Worm (Caenorhabditis elegans): Measurements from ENCODE around the gene nspe-7.

The nspe-7 gene

DNA sequence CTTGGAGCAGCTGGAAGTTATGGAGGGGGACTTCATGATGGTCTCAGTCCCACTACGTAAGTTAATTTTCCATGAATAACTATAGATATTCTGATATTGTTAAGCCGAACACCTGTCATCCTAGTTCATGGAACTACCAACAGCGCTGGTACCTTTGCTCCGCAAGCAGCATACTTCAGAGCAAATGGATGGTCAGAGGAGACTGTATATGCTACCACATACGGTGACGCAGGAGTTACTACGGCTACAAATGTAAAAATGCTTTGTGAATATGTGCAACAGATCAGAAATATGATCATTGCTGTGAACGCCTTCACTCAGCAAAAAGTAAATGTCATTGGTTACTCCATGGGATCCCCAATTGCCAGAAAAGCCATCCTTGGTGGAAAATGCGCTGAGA is 20.9 kb upstream of the nspe-7 start:
- TF ChIP-seq elt-1 (tag; optimal IDR thresholded peaks at IDR 0.05; ENCODE audit: borderline replicate concordance, insufficient read depth) = no peak
- no peak for TF ChIP-seq pha-4 (tag; optimal IDR thresholded peaks at IDR 0.05)
- TF ChIP-seq M03D4.4 (tag; optimal IDR thresholded peaks at IDR 0.05) = no peak
- TF ChIP-seq unc-39 (tag; optimal IDR thresholded peaks at IDR 0.05) = no peak
- TF ChIP-seq mab-5 (tag; optimal IDR thresholded peaks at IDR 0.05) = no peak
- no peak for TF ChIP-seq tbx-8 (GFP tag; optimal IDR thresholded peaks at IDR 0.05)
- TF ChIP-seq drap-1 (GFP tag; optimal IDR thresholded peaks at IDR 0.05) = no peak
- no peak for TF ChIP-seq zip-8 (tag; optimal IDR thresholded peaks at IDR 0.05)
- no peak for TF ChIP-seq sem-2 (GFP tag; optimal IDR thresholded peaks at IDR 0.05)
- TF ChIP-seq ceh-43 (GFP tag; optimal IDR thresholded peaks at IDR 0.05) = no peak

DNA sequence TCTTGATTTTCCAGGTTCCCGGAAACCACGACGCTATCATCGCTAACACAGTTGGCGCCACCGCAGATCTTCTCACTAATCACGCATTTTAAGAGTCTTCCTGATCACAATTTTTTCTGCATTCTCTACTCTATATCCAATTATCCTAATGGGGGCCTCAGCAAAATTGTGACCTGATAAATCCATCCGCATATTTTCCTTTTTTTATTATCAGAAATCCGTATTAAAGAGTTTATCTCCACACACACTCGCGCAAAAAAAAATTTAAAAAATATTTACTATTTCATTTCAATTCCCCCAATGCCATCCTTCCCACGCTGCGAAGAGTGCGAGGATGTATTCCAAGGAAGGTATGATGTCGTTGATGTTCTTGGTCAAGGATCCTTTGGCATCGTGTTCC is 20.1 kb upstream of the nspe-7 start, which contains the start of gene Y38E10A.8:
TSS of gene Y38E10A.8 (plus strand) at position 301 of the 400 bp plus-strand sequence.
- no peak for TF ChIP-seq sem-2 (GFP tag; optimal IDR thresholded peaks at IDR 0.05)
- TF ChIP-seq mab-5 (tag; optimal IDR thresholded peaks at IDR 0.05) = no peak
- no peak for TF ChIP-seq unc-62 (GFP tag; optimal IDR thresholded peaks at IDR 0.05)
- no peak for TF ChIP-seq unc-39 (tag; optimal IDR thresholded peaks at IDR 0.05)
- TF ChIP-seq sptf-1 (tag; optimal IDR thresholded peaks at IDR 0.05) = no peak
- no peak for TF ChIP-seq ceh-83 (GFP tag; optimal IDR thresholded peaks at IDR 0.05)
- TF ChIP-seq ces-1 (GFP tag; optimal IDR thresholded peaks at IDR 0.05) = no peak
- no peak for TF ChIP-seq lin-32 (GFP tag; optimal IDR thresholded peaks at IDR 0.05)
- no peak for TF ChIP-seq ztf-11 (tag; optimal IDR thresholded peaks at IDR 0.05)
- TF ChIP-seq elt-1 (tag; optimal IDR thresholded peaks at IDR 0.05; ENCODE audit: borderline replicate concordance, insufficient read depth) = no peak
- no peak for TF ChIP-seq hlh-1 (tag; optimal IDR thresholded peaks at IDR 0.05)
- no peak for TF ChIP-seq ham-2 (GFP tag; optimal IDR thresholded peaks at IDR 0.05)
- no peak for TF ChIP-seq pha-4 (tag; optimal IDR thresholded peaks at IDR 0.05)
- no peak for TF ChIP-seq bed-3 (GFP tag; optimal IDR thresholded peaks at IDR 0.05)
- TF ChIP-seq unc-120 (tag; optimal IDR thresholded peaks at IDR 0.05; ENCODE audit: poor library complexity, severe bottlenecking) = no peak
- TF ChIP-seq lsy-2 (tag; optimal IDR thresholded peaks at IDR 0.05) = no peak
- no peak for TF ChIP-seq mls-2 (tag; optimal IDR thresholded peaks at IDR 0.05)
- TF ChIP-seq flh-1 (GFP tag; optimal IDR thresholded peaks at IDR 0.05) = no peak
- TF ChIP-seq nhr-12 (tag; optimal IDR thresholded peaks at IDR 0.05) = no peak

DNA sequence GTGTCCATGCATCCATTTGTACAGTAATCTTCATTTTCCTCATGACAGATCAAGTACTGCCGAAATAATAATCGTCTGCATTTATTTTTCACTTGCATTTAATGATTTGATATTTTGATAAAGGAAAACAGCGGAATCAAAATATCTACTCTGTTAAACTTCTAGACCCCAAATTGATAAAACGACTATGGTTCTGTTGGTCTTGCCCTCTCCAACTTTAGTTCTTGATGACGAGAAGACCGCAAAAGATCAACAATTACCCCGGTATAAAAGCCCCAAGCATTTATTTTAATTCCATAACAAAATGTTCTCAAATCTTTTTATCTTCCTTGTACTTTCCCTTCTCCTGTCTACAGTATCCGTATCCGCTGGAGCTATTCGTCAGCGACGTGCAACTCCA is 18.3 kb upstream of the nspe-7 start, which contains the start of gene Y38E10A.9:
TSS of gene Y38E10A.9 (plus strand) at position 301 of the 400 bp plus-strand sequence.
- TF ChIP-seq snpc-4 (tag; optimal IDR thresholded peaks at IDR 0.05) (no peak), tbx-8 (GFP tag; optimal IDR thresholded peaks at IDR 0.05) (no peak), nhr-12 (tag; optimal IDR thresholded peaks at IDR 0.05) (no peak), ceh-43 (GFP tag; optimal IDR thresholded peaks at IDR 0.05) (no peak), lin-13 (tag; optimal IDR thresholded peaks at IDR 0.05) (no peak), elt-3 (tag; optimal IDR thresholded peaks at IDR 0.05) (no peak), sem-2 (GFP tag; optimal IDR thresholded peaks at IDR 0.05) (no peak), nhr-28 (tag; optimal IDR thresholded peaks at IDR 0.05) (no peak), ceh-39 (tag; optimal IDR thresholded peaks at IDR 0.05) (no peak), ces-1 (GFP tag; optimal IDR thresholded peaks at IDR 0.05) (no peak), mep-1 (tag; optimal IDR thresholded peaks at IDR 0.05) (no peak), pha-4 (tag; optimal IDR thresholded peaks at IDR 0.05) (no peak), mab-5 (tag; optimal IDR thresholded peaks at IDR 0.05) (no peak), unc-39 (tag; optimal IDR thresholded peaks at IDR 0.05) (no peak), unc-120 (tag; optimal IDR thresholded peaks at IDR 0.05; ENCODE audit: poor library complexity, severe bottlenecking) (no peak)

DNA sequence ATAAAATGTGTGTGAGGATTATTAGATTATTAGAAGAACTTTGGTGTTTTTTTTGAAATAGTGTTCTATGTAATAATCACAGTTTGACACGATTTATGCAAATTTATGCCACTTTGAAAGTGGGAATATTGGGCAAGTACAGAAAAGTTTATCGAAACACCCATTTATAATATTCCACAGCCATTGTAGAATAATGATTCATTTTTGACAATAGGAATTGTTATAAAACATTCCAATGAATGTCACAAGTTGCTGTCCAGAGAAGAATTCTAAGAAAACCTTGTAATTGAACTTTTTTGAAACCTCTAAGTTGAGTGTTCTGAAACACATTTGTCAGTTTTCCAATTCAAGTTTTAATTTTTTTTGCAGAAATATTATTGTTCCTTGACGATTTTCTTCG is 14.8 kb upstream of the nspe-7 start, which contains the start of gene nspe-4:
TSS of gene nspe-4 (plus strand) at position 301 of the 400 bp plus-strand sequence.
- TF ChIP-seq sptf-1 (tag; optimal IDR thresholded peaks at IDR 0.05) = no peak
- TF ChIP-seq M03D4.4 (tag; optimal IDR thresholded peaks at IDR 0.05) = no peak
- TF ChIP-seq mab-5 (tag; optimal IDR thresholded peaks at IDR 0.05) = no peak
- TF ChIP-seq nhr-237 (tag; optimal IDR thresholded peaks at IDR 0.05) = no peak
- no peak for TF ChIP-seq ceh-83 (GFP tag; optimal IDR thresholded peaks at IDR 0.05)
- TF ChIP-seq mls-2 (tag; optimal IDR thresholded peaks at IDR 0.05) = no peak
- TF ChIP-seq lin-13 (tag; optimal IDR thresholded peaks at IDR 0.05) = no peak
- TF ChIP-seq elt-1 (tag; optimal IDR thresholded peaks at IDR 0.05; ENCODE audit: borderline replicate concordance, insufficient read depth) = no peak
- no peak for TF ChIP-seq nhr-76 (tag; optimal IDR thresholded peaks at IDR 0.05)
- TF ChIP-seq pha-4 (tag; optimal IDR thresholded peaks at IDR 0.05) = no peak
- TF ChIP-seq nhr-12 (tag; optimal IDR thresholded peaks at IDR 0.05) = no peak
- no peak for TF ChIP-seq lsy-2 (tag; optimal IDR thresholded peaks at IDR 0.05)
- no peak for TF ChIP-seq lin-32 (GFP tag; optimal IDR thresholded peaks at IDR 0.05)
- no peak for TF ChIP-seq nhr-28 (tag; optimal IDR thresholded peaks at IDR 0.05)
- TF ChIP-seq unc-39 (tag; optimal IDR thresholded peaks at IDR 0.05) = no peak
- no peak for TF ChIP-seq mep-1 (tag; optimal IDR thresholded peaks at IDR 0.05)

Measured in whole organism, mixed stage, embryonic.